Fruit fly (Drosophila melanogaster) whole organism, embryonic: ENCODE results near the gene CG17816.

ENCODE experiments used
- Abd-B ChIP-seq: fragments of 200-800 bp; sonication (Bioruptor generic); optimal IDR thresholded peaks from 2 replicates; lab custom pipeline; 2018; ENCODE audit warnings: missing biosample characterization, mild to moderate bottlenecking, missing genetic modification characterization, moderate library complexity
- Atf-2 ChIP-seq: fragments of 200-800 bp; sonication (Bioruptor generic); optimal IDR thresholded peaks from 2 replicates; lab custom pipeline; 2016; ENCODE audit warnings: missing biosample characterization, missing genetic modification characterization
- Bdp1 ChIP-seq: fragments of 200-800 bp; sonication (Bioruptor generic); optimal IDR thresholded peaks from 3 replicates; lab custom pipeline; 2016; ENCODE audit warnings: missing biosample characterization, missing genetic modification characterization
- CG10267 ChIP-seq: fragments of 200-800 bp; sonication (Bioruptor generic); optimal IDR thresholded peaks from 2 replicates; lab custom pipeline; 2018; ENCODE audit warnings: missing biosample characterization, mild to moderate bottlenecking, missing genetic modification characterization, moderate library complexity
- CG12104 ChIP-seq: fragments of 200-800 bp; sonication (Bioruptor generic); optimal IDR thresholded peaks from 3 replicates; lab custom pipeline; 2016; ENCODE audit warnings: missing biosample characterization, missing genetic modification characterization
- CG12299 ChIP-seq: fragments of 200-800 bp; sonication (Bioruptor generic); optimal IDR thresholded peaks from 2 replicates; lab custom pipeline; 2018; ENCODE audit warnings: missing biosample characterization, mild to moderate bottlenecking, missing genetic modification characterization
- CG13624 ChIP-seq: fragments of 200-800 bp; sonication (Bioruptor generic); optimal IDR thresholded peaks from 2 replicates; lab custom pipeline; 2016; ENCODE audit warnings: missing biosample characterization, missing genetic modification characterization
- CG15514 ChIP-seq: fragments of 200-800 bp; sonication (Bioruptor generic); optimal IDR thresholded peaks from 3 replicates; lab custom pipeline; 2017; ENCODE audit warnings: missing biosample characterization, missing genetic modification characterization, mild to moderate bottlenecking, moderate library complexity, missing genetic modification reagents
- CG15696 ChIP-seq: fragments of 200-800 bp; sonication (Bioruptor generic); optimal IDR thresholded peaks from 2 replicates; lab custom pipeline; 2019; ENCODE audit warnings: missing biosample characterization, mild to moderate bottlenecking, missing genetic modification characterization, moderate library complexity
- CG16779 ChIP-seq: fragments of 200-800 bp; sonication (Bioruptor generic); IDR thresholded peaks from 2 replicates; pipeline ENCODE4 v1.3.6; 2022; ENCODE audit warnings: missing biosample characterization, missing genetic modification characterization
- CG17802 ChIP-seq: fragments of 200-800 bp; sonication (Bioruptor generic); optimal IDR thresholded peaks from 2 replicates; lab custom pipeline; 2018; ENCODE audit warnings: missing biosample characterization, mild to moderate bottlenecking, missing genetic modification characterization, moderate library complexity
- CG1832 ChIP-seq: fragments of 200-800 bp; sonication (Bioruptor generic); optimal IDR thresholded peaks from 2 replicates; lab custom pipeline; 2017; ENCODE audit warnings: missing biosample characterization, mild to moderate bottlenecking, missing genetic modification characterization, inconsistent platforms
- CG30020 ChIP-seq: fragments of 200-800 bp; optimal IDR thresholded peaks from 2 replicates; lab custom pipeline; 2019; ENCODE audit warnings: missing biosample characterization, mild to moderate bottlenecking, missing genetic modification characterization, moderate library complexity
- CG32532 ChIP-seq: fragments of 200-800 bp; sonication (Bioruptor generic); IDR thresholded peaks from 2 replicates; pipeline ENCODE4 v1.3.6; 2022; ENCODE audit warnings: missing biosample characterization, missing genetic modification characterization
- CG34224 ChIP-seq: fragments of 200-800 bp; sonication (Bioruptor generic); IDR thresholded peaks from 3 replicates; pipeline ENCODE4 v1.3.6; 2022; ENCODE audit warnings: missing biosample characterization, missing genetic modification characterization; ENCODE audit not compliant: partially characterized antibody
- CG34376 ChIP-seq: fragments of 200-800 bp; sonication (Bioruptor generic); optimal IDR thresholded peaks from 2 replicates; lab custom pipeline; 2018; ENCODE audit warnings: missing biosample characterization, mild to moderate bottlenecking, missing genetic modification characterization
- CG42726 ChIP-seq: fragments of 200-800 bp; sonication (Bioruptor generic); IDR thresholded peaks from 2 replicates; pipeline ENCODE4 v1.3.6; 2022; ENCODE audit warnings: missing biosample characterization, missing genetic modification characterization; ENCODE audit not compliant: partially characterized antibody
- CG4424 ChIP-seq: fragments of 200-800 bp; sonication (Bioruptor generic); optimal IDR thresholded peaks from 3 replicates; lab custom pipeline; 2016; ENCODE audit warnings: missing biosample characterization, missing genetic modification characterization
- CG4617 ChIP-seq: fragments of 200-800 bp; sonication (Bioruptor generic); optimal IDR thresholded peaks from 3 replicates; lab custom pipeline; 2016; ENCODE audit warnings: missing biosample characterization, missing genetic modification characterization, borderline replicate concordance
- CG5245 ChIP-seq: fragments of 200-800 bp; sonication (Bioruptor generic); optimal IDR thresholded peaks from 3 replicates; lab custom pipeline; 2016; ENCODE audit warnings: missing biosample characterization, missing genetic modification characterization
- CG6813 ChIP-seq: fragments of 200-800 bp; sonication (Bioruptor generic); optimal IDR thresholded peaks from 2 replicates; lab custom pipeline; 2017; ENCODE audit warnings: missing biosample characterization, missing genetic modification characterization, mild to moderate bottlenecking, moderate library complexity, missing genetic modification reagents
- CG7556 ChIP-seq: fragments of 200-800 bp; sonication (Bioruptor generic); optimal IDR thresholded peaks from 2 replicates; lab custom pipeline; 2017; ENCODE audit warnings: missing biosample characterization, mild to moderate bottlenecking, missing genetic modification characterization
- CG9876 ChIP-seq: fragments of 200-800 bp; sonication (Bioruptor generic); optimal IDR thresholded peaks from 2 replicates; lab custom pipeline; 2016; ENCODE audit warnings: missing biosample characterization, missing genetic modification characterization
- Dp ChIP-seq: fragments of 200-800 bp; sonication (Bioruptor generic); optimal IDR thresholded peaks from 2 replicates; lab custom pipeline; 2018; ENCODE audit warnings: missing biosample characterization, mild to moderate bottlenecking, missing genetic modification characterization, moderate library complexity
- HLH54F ChIP-seq: fragments of 200-800 bp; sonication (Bioruptor generic); optimal IDR thresholded peaks from 3 replicates; lab custom pipeline; 2016; ENCODE audit warnings: missing biosample characterization, missing genetic modification characterization
- Hey ChIP-seq: fragments of 200-800 bp; sonication (Bioruptor generic); optimal IDR thresholded peaks from 3 replicates; lab custom pipeline; 2018; ENCODE audit warnings: missing biosample characterization, mild to moderate bottlenecking, missing genetic modification characterization
- Jarid2 ChIP-seq: fragments of 200-800 bp; sonication (Bioruptor generic); optimal IDR thresholded peaks from 3 replicates; lab custom pipeline; 2017; ENCODE audit warnings: mild to moderate bottlenecking, missing biosample characterization, missing genetic modification reagents, missing genetic modification characterization
- MBD-R2 ChIP-seq: fragments of 200-800 bp; sonication (Bioruptor generic); IDR thresholded peaks from 2 replicates; pipeline ENCODE4 v1.3.6; 2022; ENCODE audit warnings: missing biosample characterization, missing genetic modification characterization
- MESR4 ChIP-seq: fragments of 200-800 bp; sonication (Bioruptor generic); optimal IDR thresholded peaks from 2 replicates; lab custom pipeline; 2018; ENCODE audit warnings: missing biosample characterization, mild to moderate bottlenecking, missing genetic modification characterization, moderate library complexity
- Sin3A ChIP-seq: fragments of >200 bp; optimal IDR thresholded peaks from 2 replicates; lab custom pipeline; 2018
- Sox102F ChIP-seq: fragments of 200-800 bp; sonication (Bioruptor generic); optimal IDR thresholded peaks from 2 replicates; lab custom pipeline; 2018; ENCODE audit warnings: missing biosample characterization, mild to moderate bottlenecking, missing genetic modification characterization, moderate library complexity
- ase ChIP-seq: fragments of 200-800 bp; sonication (Bioruptor generic); IDR thresholded peaks from 3 replicates; pipeline ENCODE4 v1.3.6; 2022; ENCODE audit warnings: missing biosample characterization, missing genetic modification characterization
- bigmax ChIP-seq: fragments of 200-800 bp; sonication (Bioruptor generic); optimal IDR thresholded peaks from 2 replicates; lab custom pipeline; 2018; ENCODE audit warnings: missing biosample characterization, mild to moderate bottlenecking, missing genetic modification characterization
- crp ChIP-seq, 2 experiments: fragments of 200-800 bp; sonication (Bioruptor generic); optimal IDR thresholded peaks; 2 replicates in 1 of 2; 3 replicates in 1 of 2; lab custom pipeline; 2017; ENCODE audit warnings: missing biosample characterization in 2 of 2, missing genetic modification characterization in 2 of 2, mild to moderate bottlenecking in 1 of 2, moderate library complexity in 1 of 2
- dan ChIP-seq: fragments of 200-800 bp; sonication (Bioruptor generic); IDR thresholded peaks from 2 replicates; pipeline ENCODE4 v1.3.6; 2022; ENCODE audit warnings: missing biosample characterization, missing genetic modification characterization
- gfzf ChIP-seq: fragments of 200-800 bp; sonication (Bioruptor generic); optimal IDR thresholded peaks from 2 replicates; lab custom pipeline; 2016; ENCODE audit warnings: missing biosample characterization, mild to moderate bottlenecking, missing genetic modification characterization, moderate library complexity
- grau ChIP-seq: fragments of 200-800 bp; optimal IDR thresholded peaks from 3 replicates; lab custom pipeline; 2019; ENCODE audit warnings: missing biosample characterization, mild to moderate bottlenecking, missing genetic modification characterization, moderate library complexity
- lbe ChIP-seq: fragments of 200-800 bp; sonication (Bioruptor generic); optimal IDR thresholded peaks from 2 replicates; lab custom pipeline; 2016; ENCODE audit warnings: missing biosample characterization, mild to moderate bottlenecking, missing genetic modification characterization
- nmo ChIP-seq: fragments of 200-800 bp; sonication (Bioruptor generic); optimal IDR thresholded peaks from 2 replicates; lab custom pipeline; 2018; ENCODE audit warnings: missing biosample characterization, mild to moderate bottlenecking, missing genetic modification characterization, moderate library complexity
- nom ChIP-seq: fragments of 200-800 bp; sonication (Bioruptor generic); optimal IDR thresholded peaks from 2 replicates; lab custom pipeline; 2017; ENCODE audit warnings: missing biosample characterization, missing genetic modification characterization, mild to moderate bottlenecking, moderate library complexity, missing genetic modification reagents
- oc ChIP-seq: fragments of 200-800 bp; sonication (Bioruptor generic); optimal IDR thresholded peaks from 2 replicates; lab custom pipeline; 2018; ENCODE audit warnings: missing biosample characterization, mild to moderate bottlenecking, missing genetic modification characterization, moderate library complexity
- phol ChIP-seq: fragments of 200-800 bp; sonication (Bioruptor generic); optimal IDR thresholded peaks from 3 replicates; lab custom pipeline; 2018; ENCODE audit warnings: missing biosample characterization, mild to moderate bottlenecking, missing genetic modification characterization, moderate library complexity
- pzg ChIP-seq: fragments of 200-800 bp; sonication (Bioruptor generic); optimal IDR thresholded peaks from 3 replicates; lab custom pipeline; 2018; ENCODE audit warnings: missing biosample characterization, mild to moderate bottlenecking, missing genetic modification characterization, moderate library complexity
- repo ChIP-seq: fragments of 200-800 bp; sonication (Bioruptor generic); optimal IDR thresholded peaks from 2 replicates; lab custom pipeline; 2016; ENCODE audit warnings: missing biosample characterization, missing genetic modification characterization
- scrt ChIP-seq: fragments of 200-800 bp; sonication (Bioruptor generic); optimal IDR thresholded peaks from 2 replicates; lab custom pipeline; 2018; ENCODE audit warnings: missing biosample characterization, mild to moderate bottlenecking, missing genetic modification characterization, moderate library complexity
- sisA ChIP-seq: fragments of 200-800 bp; sonication (Bioruptor generic); IDR thresholded peaks from 2 replicates; pipeline ENCODE4 v1.3.6; 2022; ENCODE audit warnings: missing biosample characterization, missing genetic modification characterization
- trem ChIP-seq: fragments of 200-800 bp; optimal IDR thresholded peaks from 3 replicates; lab custom pipeline; 2019; ENCODE audit warnings: missing biosample characterization, mild to moderate bottlenecking, missing genetic modification characterization, moderate library complexity
- usp ChIP-seq: fragments of >200 bp; optimal IDR thresholded peaks from 2 replicates; lab custom pipeline; 2017; ENCODE audit warnings: missing biosample characterization, missing genetic modification characterization
- zen ChIP-seq: fragments of 200-800 bp; sonication (Bioruptor generic); optimal IDR thresholded peaks from 3 replicates; lab custom pipeline; 2018; ENCODE audit warnings: missing biosample characterization, mild to moderate bottlenecking, missing genetic modification characterization, moderate library complexity

CG17816 gene

dm6 chr3R:7907311-7907710, 20.8 kb upstream of the CG17816 start, which contains the start of the genes Taf7 and EMC1 (continued):
- TF ChIP-seq CG1832 (GFP tag; lab: Kevin White, UChicago) (no peak), MESR4 (GFP tag; lab: Kevin White, UChicago) (no peak), grau (tag; lab: Kevin White, UChicago) (no peak), CG13624 (peak; percentile 56), Abd-B (GFP tag; lab: Kevin White, UChicago) (no peak), CG34376 (no peak), Sox102F (GFP tag; lab: Kevin White, UChicago) (no peak), usp (GFP tag; lab: Kevin White, UChicago) (no peak), CG15696 (tag; lab: Kevin White, UChicago) (peak; percentile 44), HLH54F (GFP tag; lab: Kevin White, UChicago) (peak; percentile 54), CG12104 (GFP tag; lab: Kevin White, UChicago) (no peak), scrt (GFP tag; lab: Kevin White, UChicago) (no peak), sisA (GFP tag; lab: Robert Waterston, UW) (0 out of 2 replicates have a peak, but pooled peaks have one; percentile 20), CG42726 (peak; percentile 85), nmo (peak; percentile 92), CG32532 (GFP tag; lab: Robert Waterston, UW) (0 out of 2 replicates have a peak, but pooled peaks have one; percentile 22), Dp (GFP tag; lab: Kevin White, UChicago) (peak; percentile 31), Hey (tag; lab: Kevin White, UChicago) (no peak), phol (tag; lab: Kevin White, UChicago) (peak; percentile 84), Atf-2 (GFP tag; lab: Kevin White, UChicago) (peak; percentile 27), CG5245 (GFP tag; lab: Kevin White, UChicago) (no peak)
- TF ChIP-seq, all 482 proteins: peak for 181

- TF ChIP-seq CG34224 (GFP tag; lab: Robert Waterston, UW) (peak; percentile 30; the same call in 1 of the 3 replicates), CG12299 (tag; lab: Kevin White, UChicago) (no peak), oc (tag; lab: Kevin White, UChicago) (no peak), MBD-R2 (GFP tag; lab: Robert Waterston, UW) (peak; percentile 89), CG15514 (GFP tag; lab: Kevin White, UChicago) (no peak), Bdp1 (GFP tag; lab: Kevin White, UChicago) (no peak), CG4617 (GFP tag; lab: Kevin White, UChicago) (peak; percentile 17), Sin3A (lab: Kevin White, UChicago) (no peak), gfzf (peak; percentile 12), CG16779 (no peak), CG4424 (GFP tag; lab: Kevin White, UChicago) (no peak), CG9876 (no peak), trem (tag; lab: Kevin White, UChicago) (peak; percentile 17), CG6813 (no peak), CG30020 (tag; lab: Kevin White, UChicago) (no peak), pzg (GFP tag; lab: Kevin White, UChicago) (peak; percentile 36), zen (tag; lab: Kevin White, UChicago) (no peak), lbe (GFP tag; lab: Kevin White, UChicago) (no peak), ase (no peak), MESR4 (GFP tag; lab: Kevin White, UChicago) (peak; percentile 61), repo (GFP tag; lab: Kevin White, UChicago) (no peak), CG10267 (tag; lab: Kevin White, UChicago) (peak; percentile 85), CG7556 (no peak), Jarid2 (GFP tag; lab: Kevin White, UChicago) (no peak), crp (GFP tag; optimal IDR thresholded peaks at IDR 0.05; lab: Kevin White, UChicago) (peak; percentile 86 to 98), CG17802 (tag; lab: Kevin White, UChicago) (no peak), dan (GFP tag; lab: Robert Waterston, UW) (no peak), nom (GFP tag; lab: Kevin White, UChicago) (no peak), bigmax (peak; percentile 14)
These were observed 15.9 kb upstream of the CG17816 start, which contains the start of gene mRpS9 for dm6 chr3R:7902313-7902872. TSS of gene mRpS9 (minus strand) at chr3R:7902667.
